Worm (Caenorhabditis elegans) whole organism, early embryonic: Measurements from ENCODE around the gene F25B4.4.

ENCODE experiments used
- B0310.2 ChIP-seq: sonication (generic microtip); optimal IDR thresholded peaks from 2 replicates; lab custom pipeline; 2016; ENCODE audit warnings: mild to moderate bottlenecking, missing genetic modification characterization, missing compliant biosample characterization
- F13C5.2 ChIP-seq: sonication (generic microtip); optimal IDR thresholded peaks from 2 replicates; lab custom pipeline; 2017; ENCODE audit warnings: mild to moderate bottlenecking, missing genetic modification characterization, inconsistent platforms, missing compliant biosample characterization
- aly-1 ChIP-seq: sonication (generic microtip); optimal IDR thresholded peaks from 2 replicates; lab custom pipeline; 2016; ENCODE audit warnings: missing genetic modification characterization, missing compliant biosample characterization
- ama-1 ChIP-seq: fragments of 150-350 bp; optimal IDR thresholded peaks from 2 replicates; lab custom pipeline; 2014
- ceh-13 ChIP-seq: fragments of 200-800 bp; sonication (Bioruptor generic); optimal IDR thresholded peaks from 2 replicates; lab custom pipeline; 2018; ENCODE audit warnings: mild to moderate bottlenecking, missing genetic modification characterization, missing compliant biosample characterization
- ceh-36 ChIP-seq: sonication (generic microtip); optimal IDR thresholded peaks from 2 replicates; lab custom pipeline; 2016; ENCODE audit warnings: missing genetic modification characterization, inconsistent platforms, missing compliant biosample characterization
- ets-7 ChIP-seq: sonication (generic microtip); optimal IDR thresholded peaks from 2 replicates; lab custom pipeline; 2016; ENCODE audit warnings: missing genotype, missing genetic modification characterization, missing compliant biosample characterization
- flt-1 ChIP-seq: fragments of 200-800 bp; sonication (Bioruptor generic); IDR thresholded peaks from 2 replicates; pipeline ENCODE4 v1.3.6; 2022; ENCODE audit warnings: missing genetic modification characterization, missing compliant biosample characterization
- hmbx-1 ChIP-seq: sonication (generic microtip); optimal IDR thresholded peaks from 2 replicates; lab custom pipeline; 2016; ENCODE audit warnings: mild to moderate bottlenecking, missing genetic modification characterization, missing compliant biosample characterization
- hmg-4 ChIP-seq: fragments of 200-800 bp; sonication (Bioruptor generic); optimal IDR thresholded peaks from 2 replicates; lab custom pipeline; 2018; ENCODE audit warnings: mild to moderate bottlenecking, missing genetic modification characterization, missing compliant biosample characterization
- hnd-1 ChIP-seq: sonication (generic microtip); optimal IDR thresholded peaks from 2 replicates; lab custom pipeline; 2016; ENCODE audit warnings: missing genetic modification characterization, missing compliant biosample characterization
- pes-1 ChIP-seq: fragments of 200-800 bp; sonication (Bioruptor generic); IDR thresholded peaks from 2 replicates; pipeline ENCODE4 v1.3.6; 2022; ENCODE audit warnings: missing genetic modification reagents, missing genetic modification characterization, missing compliant biosample characterization
- scrt-1 ChIP-seq: fragments of 200-800 bp; sonication (Bioruptor generic); IDR thresholded peaks from 2 replicates; pipeline ENCODE4 v1.3.6; 2022; ENCODE audit warnings: missing genetic modification characterization, missing compliant biosample characterization
- sea-1 ChIP-seq: fragments of 200-800 bp; sonication (Bioruptor generic); conservative IDR thresholded peaks from 2 replicates; pipeline ENCODE4 v1.3.6; 2022; ENCODE audit warnings: missing genetic modification characterization, missing compliant biosample characterization
- tbx-11 ChIP-seq: fragments of 200-800 bp; sonication (Bioruptor generic); IDR thresholded peaks from 2 replicates; pipeline ENCODE4 v1.3.6; 2022; ENCODE audit warnings: missing genetic modification characterization, missing compliant biosample characterization
- tbx-37 ChIP-seq: fragments of 200-800 bp; sonication (Bioruptor generic); conservative IDR thresholded peaks from 2 replicates; pipeline ENCODE4 v1.3.6; 2022; ENCODE audit warnings: missing genetic modification reagents, missing genetic modification characterization, missing compliant biosample characterization
- tra-4 ChIP-seq: sonication (generic microtip); optimal IDR thresholded peaks from 2 replicates; lab custom pipeline; 2017; ENCODE audit warnings: missing genetic modification characterization, missing compliant biosample characterization

F25B4.4 gene

DNA sequence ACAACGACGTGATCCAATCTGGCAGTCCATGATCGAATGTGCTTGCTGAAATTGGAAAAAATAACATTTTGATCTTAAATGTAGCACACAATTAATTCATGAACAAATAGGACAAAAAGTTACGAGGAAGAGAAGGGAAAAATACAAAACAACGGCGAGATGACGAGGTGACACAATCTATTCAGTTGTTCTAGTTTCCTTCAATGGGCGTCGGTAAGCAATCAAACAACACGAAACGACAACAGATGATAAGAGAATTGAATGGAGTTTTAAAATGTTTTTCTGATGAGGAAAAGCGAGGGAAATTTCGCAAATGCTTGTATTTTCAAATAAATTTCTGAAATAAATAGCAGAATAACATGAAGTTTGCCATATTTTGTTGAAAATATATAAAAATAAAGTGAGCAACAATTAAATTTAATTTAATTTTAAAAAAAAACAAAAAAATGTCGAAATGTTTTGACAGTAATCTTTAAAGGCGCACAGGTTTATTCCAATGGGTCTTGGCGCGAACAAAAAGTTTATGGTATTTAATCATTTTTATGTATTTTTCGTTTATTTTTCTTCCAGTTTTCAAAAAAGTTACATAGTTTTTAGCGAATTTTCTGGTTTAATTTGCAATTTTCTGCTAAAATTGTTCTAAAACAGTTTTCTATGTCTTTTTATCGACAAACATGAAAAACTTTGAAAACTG lies 18.5 kb upstream of the F25B4.4 start, which contains the start of gene C14C11.7:
C14C11.7 (minus strand) TSS at position 51 of the 694 bp plus-strand sequence.
- no peak for TF ChIP-seq ets-7 (tag; lab: Kevin White, UChicago)
- TF ChIP-seq hmg-4, result no peak
- TF ChIP-seq aly-1 (tag; lab: Kevin White, UChicago), result no peak
- TF ChIP-seq pes-1 (GFP tag; lab: Robert Waterston, UW), result no peak
- TF ChIP-seq tbx-37 (GFP tag; lab: Robert Waterston, UW), result no peak
- TF ChIP-seq ceh-13 (GFP tag; lab: Kevin White, UChicago), result no peak
- TF ChIP-seq flt-1 (GFP tag; lab: Robert Waterston, UW), result no peak
- no peak for TF ChIP-seq sea-1 (GFP tag; lab: Robert Waterston, UW)
- TF ChIP-seq tbx-11, result no peak
- TF ChIP-seq ama-1 (lab: Kevin White, UChicago), result no peak
- TF ChIP-seq ceh-36 (tag; lab: Kevin White, UChicago), result no peak
- no peak for TF ChIP-seq hnd-1 (tag; lab: Kevin White, UChicago)
- TF ChIP-seq tra-4 (tag; lab: Kevin White, UChicago), result no peak
- TF ChIP-seq B0310.2 (tag; lab: Kevin White, UChicago), result no peak
- no peak for TF ChIP-seq hmbx-1 (tag; lab: Kevin White, UChicago)
- TF ChIP-seq scrt-1 (GFP tag; lab: Robert Waterston, UW), result no peak
- TF ChIP-seq F13C5.2 (tag; lab: Kevin White, UChicago), result no peak

DNA sequence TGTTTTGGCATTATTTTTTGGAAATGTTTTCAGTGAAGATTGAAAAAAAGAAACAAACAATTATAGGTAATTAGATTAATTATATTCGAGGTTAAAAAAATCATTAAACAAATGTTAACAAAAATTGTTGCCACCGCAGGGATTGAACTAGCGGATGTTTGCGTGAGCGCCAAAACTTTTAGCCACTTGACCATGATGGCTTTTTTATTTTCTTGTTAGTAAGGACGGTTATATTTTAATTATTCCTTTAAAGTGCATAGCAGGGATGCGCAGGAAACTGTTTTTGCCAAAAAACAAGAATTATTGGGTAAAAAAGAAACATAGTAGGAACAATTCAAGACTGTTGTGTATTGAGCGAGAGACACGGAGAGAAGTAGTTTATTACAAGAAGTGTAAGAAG lies 17.3 kb upstream of the F25B4.4 start:
- TF ChIP-seq pes-1 (GFP tag; lab: Robert Waterston, UW) (peak; percentile 29; the same call in 1 of the 2 replicates), ets-7 (tag; lab: Kevin White, UChicago) (no peak)

DNA sequence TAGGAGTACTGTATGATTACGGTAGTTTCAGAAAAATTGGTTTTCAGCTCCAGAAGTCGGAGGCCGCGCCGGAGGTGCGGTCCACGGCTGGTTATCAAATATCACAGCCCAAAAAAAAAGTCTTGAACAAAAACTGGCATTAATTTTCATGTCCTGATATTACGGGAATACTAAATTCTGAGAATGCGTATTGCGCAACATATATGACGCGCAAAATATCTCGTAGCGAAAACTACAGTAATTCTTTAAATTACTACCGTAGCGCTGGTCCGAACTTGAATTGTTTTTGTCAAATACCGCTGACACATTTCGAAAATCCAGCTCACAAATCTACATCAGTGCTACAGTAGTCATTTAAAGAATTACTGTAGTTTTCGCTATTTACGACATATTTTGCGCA lies 15.7 kb upstream of the F25B4.4 start:
- TF ChIP-seq tbx-11, result no peak
- TF ChIP-seq tbx-37 (GFP tag; lab: Robert Waterston, UW), result no peak
- no peak for TF ChIP-seq tra-4 (tag; lab: Kevin White, UChicago)

DNA sequence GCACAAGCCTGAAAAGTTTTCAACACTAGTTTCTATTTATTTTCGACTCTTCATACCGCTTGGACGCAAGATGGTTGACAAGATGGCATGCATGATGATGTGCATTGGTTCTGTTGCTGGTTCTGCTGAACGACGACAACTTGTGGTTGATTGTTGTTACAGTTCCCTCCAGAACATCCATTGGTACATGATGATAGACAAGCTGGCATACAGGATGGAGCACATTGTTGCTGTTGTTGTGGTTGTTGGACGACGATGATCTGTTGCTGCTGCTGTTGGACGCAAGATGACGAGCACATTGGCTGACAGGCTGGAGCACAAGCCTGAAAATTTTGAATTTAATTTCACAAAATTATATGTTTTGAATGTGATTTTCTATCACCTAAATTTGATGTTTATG lies 12.4 kb upstream of the F25B4.4 start:
- TF ChIP-seq ceh-13 (GFP tag; lab: Kevin White, UChicago) (no peak), F13C5.2 (tag; lab: Kevin White, UChicago) (no peak), ceh-36 (tag; lab: Kevin White, UChicago) (no peak), flt-1 (GFP tag; lab: Robert Waterston, UW) (no peak), tbx-37 (GFP tag; lab: Robert Waterston, UW) (no peak), tbx-11 (no peak), hmg-4 (no peak), hnd-1 (tag; lab: Kevin White, UChicago) (no peak), tra-4 (tag; lab: Kevin White, UChicago) (no peak)

DNA sequence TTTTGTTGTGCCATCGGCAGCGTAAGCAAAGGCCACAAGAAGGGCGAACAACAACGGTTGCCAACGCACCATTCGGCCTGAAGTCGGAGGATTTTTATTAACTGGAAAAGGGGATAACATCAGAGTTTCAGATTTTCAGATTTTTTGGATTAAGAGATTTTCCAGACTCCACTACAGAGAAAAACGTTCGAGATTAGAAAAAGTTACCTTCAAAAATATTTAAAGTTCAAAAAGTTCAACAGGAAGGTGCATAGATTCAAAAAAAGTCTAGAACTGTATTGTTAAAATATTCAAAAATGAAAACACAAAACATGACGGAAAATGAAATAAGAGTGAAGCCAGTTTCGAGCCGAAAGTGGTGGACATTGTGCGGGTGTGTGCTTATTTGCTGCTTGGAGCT lies 8.7 kb upstream of the F25B4.4 start, which contains the start of gene pqn-13:
pqn-13 (minus strand) TSS at position 101 of the 400 bp plus-strand sequence.
- TF ChIP-seq flt-1 (GFP tag; lab: Robert Waterston, UW), result no peak
- TF ChIP-seq B0310.2 (tag; lab: Kevin White, UChicago), result no peak
- TF ChIP-seq pes-1 (GFP tag; lab: Robert Waterston, UW), result no peak
- no peak for TF ChIP-seq ceh-13 (GFP tag; lab: Kevin White, UChicago)
- TF ChIP-seq ets-7 (tag; lab: Kevin White, UChicago), result no peak
- TF ChIP-seq hmg-4, result no peak
- TF ChIP-seq tbx-37 (GFP tag; lab: Robert Waterston, UW), result no peak
- TF ChIP-seq hmbx-1 (tag; lab: Kevin White, UChicago), result no peak

DNA sequence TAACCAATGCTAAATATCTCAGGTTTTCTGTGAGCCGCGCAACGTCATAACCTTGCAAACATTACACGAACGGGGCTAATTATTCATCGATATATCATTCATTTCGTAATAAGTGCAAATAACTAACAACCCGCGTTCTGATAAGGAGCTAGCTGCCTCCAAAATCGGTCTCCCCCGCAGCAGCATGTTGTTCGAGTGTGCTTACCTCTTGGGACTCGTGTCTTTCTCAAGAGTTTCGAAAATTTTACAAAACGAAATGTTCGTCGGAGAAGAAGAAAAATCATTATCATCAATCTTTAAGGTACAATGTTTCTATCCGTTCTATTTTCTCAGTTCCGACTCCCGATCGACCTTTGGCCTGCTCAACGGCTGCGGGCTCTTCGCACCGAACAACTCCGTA lies 6.7 kb upstream of the F25B4.4 start:
- no peak for TF ChIP-seq hmbx-1 (tag; lab: Kevin White, UChicago)
- TF ChIP-seq tbx-37 (GFP tag; lab: Robert Waterston, UW), result no peak
- no peak for TF ChIP-seq scrt-1 (GFP tag; lab: Robert Waterston, UW)
- TF ChIP-seq ceh-13 (GFP tag; lab: Kevin White, UChicago), result no peak
- TF ChIP-seq ama-1 (lab: Kevin White, UChicago), result no peak
- no peak for TF ChIP-seq flt-1 (GFP tag; lab: Robert Waterston, UW)
- no peak for TF ChIP-seq B0310.2 (tag; lab: Kevin White, UChicago)
- no peak for TF ChIP-seq pes-1 (GFP tag; lab: Robert Waterston, UW)
- TF ChIP-seq hmg-4, result no peak
- TF ChIP-seq tra-4 (tag; lab: Kevin White, UChicago), result no peak
- TF ChIP-seq hnd-1 (tag; lab: Kevin White, UChicago), result no peak
- TF ChIP-seq ets-7 (tag; lab: Kevin White, UChicago), result no peak
- no peak for TF ChIP-seq ceh-36 (tag; lab: Kevin White, UChicago)
- no peak for TF ChIP-seq aly-1 (tag; lab: Kevin White, UChicago)
- TF ChIP-seq tbx-11, result no peak
- no peak for TF ChIP-seq sea-1 (GFP tag; lab: Robert Waterston, UW)
- no peak for TF ChIP-seq F13C5.2 (tag; lab: Kevin White, UChicago)

DNA sequence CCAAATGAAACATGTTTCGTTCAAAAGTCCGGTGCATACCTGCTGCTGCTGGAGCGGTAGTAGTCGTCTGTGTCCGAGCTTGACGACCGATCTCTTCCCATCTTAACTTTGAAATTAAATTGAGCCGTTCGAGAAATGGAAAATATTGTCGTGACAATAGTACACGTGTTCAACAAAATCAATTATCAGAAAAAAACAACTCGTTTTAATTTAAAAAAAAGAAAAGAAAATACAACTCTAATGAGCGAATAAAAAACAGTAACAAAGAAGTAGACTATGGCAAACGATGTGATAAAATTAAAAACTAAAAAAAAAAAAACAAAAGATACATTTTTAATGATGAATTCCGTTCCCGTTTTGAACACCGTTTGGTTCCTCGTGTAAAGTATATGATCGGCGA lies 2.1 kb upstream of the F25B4.4 start, which contains the start of gene prp-39:
prp-39 (minus strand) TSS at position 101 of the 400 bp plus-strand sequence.
- TF ChIP-seq F13C5.2 (tag; lab: Kevin White, UChicago), result no peak
- TF ChIP-seq pes-1 (GFP tag; lab: Robert Waterston, UW), result no peak
- TF ChIP-seq tbx-37 (GFP tag; lab: Robert Waterston, UW), result no peak
- TF ChIP-seq flt-1 (GFP tag; lab: Robert Waterston, UW), result no peak
- no peak for TF ChIP-seq ets-7 (tag; lab: Kevin White, UChicago)
- TF ChIP-seq ceh-13 (GFP tag; lab: Kevin White, UChicago), result no peak
- no peak for TF ChIP-seq ama-1 (lab: Kevin White, UChicago)
- no peak for TF ChIP-seq tra-4 (tag; lab: Kevin White, UChicago)
- TF ChIP-seq hmg-4, result no peak
- TF ChIP-seq scrt-1 (GFP tag; lab: Robert Waterston, UW), result no peak
- no peak for TF ChIP-seq sea-1 (GFP tag; lab: Robert Waterston, UW)
- TF ChIP-seq ceh-36 (tag; lab: Kevin White, UChicago), result no peak
- no peak for TF ChIP-seq tbx-11
- TF ChIP-seq B0310.2 (tag; lab: Kevin White, UChicago), result no peak
- no peak for TF ChIP-seq hnd-1 (tag; lab: Kevin White, UChicago)
- no peak for TF ChIP-seq hmbx-1 (tag; lab: Kevin White, UChicago)
- no peak for TF ChIP-seq aly-1 (tag; lab: Kevin White, UChicago)
